Fruit fly (Drosophila melanogaster): ENCODE results near the gene CG10237.

The CG10237 gene

dm6 chr2L:19459404-19459803, 16.9 kb upstream of the CG10237 start:
- no peak for TF ChIP-seq CG4282 (GFP tag; optimal IDR thresholded peaks at IDR 0.05)
- peak; percentile 84 for TF ChIP-seq pros (GFP tag; optimal IDR thresholded peaks at IDR 0.05)
- no peak for TF ChIP-seq CG30431 (GFP tag; optimal IDR thresholded peaks at IDR 0.05)
- peak in 1 of 2 experiments; percentile 40 for TF ChIP-seq tll (GFP tag; optimal IDR thresholded peaks at IDR 0.05)
- no peak for TF ChIP-seq Dbx (GFP tag; IDR thresholded peaks at IDR 0.05)
- peak; percentile 2 for TF ChIP-seq Ets65A (GFP tag)
- TF ChIP-seq hth (optimal IDR thresholded peaks at IDR 0.05): peak; percentile 1
- TF ChIP-seq Nf-YB (GFP tag; optimal IDR thresholded peaks at IDR 0.05): peak; percentile 5
- TF ChIP-seq CG11085 (GFP tag; IDR thresholded peaks at IDR 0.05): no peak
- TF ChIP-seq nerfin-2 (GFP tag; IDR thresholded peaks at IDR 0.05; ENCODE audit: partially characterized antibody): no peak
- no peak for TF ChIP-seq CG18011 (GFP tag; optimal IDR thresholded peaks at IDR 0.05)
- peak; percentile 14 for TF ChIP-seq nerfin-1 (tag; optimal IDR thresholded peaks at IDR 0.05)
- peak; percentile 52 for TF ChIP-seq Kr (GFP tag; optimal IDR thresholded peaks at IDR 0.05)
- TF ChIP-seq zen (tag; optimal IDR thresholded peaks at IDR 0.05): peak; percentile 34

- no peak for TF ChIP-seq exex (tag; optimal IDR thresholded peaks at IDR 0.05)
- TF ChIP-seq run (tag; optimal IDR thresholded peaks at IDR 0.05): no peak
- peak; percentile 47 for TF ChIP-seq zen (tag; optimal IDR thresholded peaks at IDR 0.05)
- TF ChIP-seq dysf (GFP tag; IDR thresholded peaks at IDR 0.05): no peak
- no peak for TF ChIP-seq dmrt11E (tag; optimal IDR thresholded peaks at IDR 0.05)
- peak; percentile 24 for TF ChIP-seq sens (GFP tag)
- no peak for TF ChIP-seq CG18262 (tag; optimal IDR thresholded peaks at IDR 0.05)
- 0 out of 3 replicates have a peak, but pooled peaks have one; percentile 10 for TF ChIP-seq CG17361 (GFP tag; IDR thresholded peaks at IDR 0.05)
- TF ChIP-seq CG7271 (tag; optimal IDR thresholded peaks at IDR 0.05): peak; percentile 76
- no peak for TF ChIP-seq wor (GFP tag; IDR thresholded peaks at IDR 0.05)
- peak; percentile 67 for TF ChIP-seq phol (tag; optimal IDR thresholded peaks at IDR 0.05)
- TF ChIP-seq Bgb (GFP tag; IDR thresholded peaks at IDR 0.05; ENCODE audit: partially characterized antibody): no peak
- TF ChIP-seq Xbp1 (GFP tag; optimal IDR thresholded peaks at IDR 0.05): no peak
- TF ChIP-seq sqz (GFP tag; optimal IDR thresholded peaks at IDR 0.05): peak; percentile 9
- no peak; the same call in 2 of the 3 replicates for TF ChIP-seq CG6791 (GFP tag; IDR thresholded peaks at IDR 0.05; ENCODE audit: partially characterized antibody)
- TF ChIP-seq CG9609 (GFP tag; optimal IDR thresholded peaks at IDR 0.05): no peak
- TF ChIP-seq tin (GFP tag; optimal IDR thresholded peaks at IDR 0.05): no peak
- TF ChIP-seq CG11560 (tag; IDR thresholded peaks at IDR 0.05): no peak
- TF ChIP-seq CG10366 (GFP tag; IDR thresholded peaks at IDR 0.05): no peak
- no peak for TF ChIP-seq pros (GFP tag; optimal IDR thresholded peaks at IDR 0.05)
- TF ChIP-seq cato (GFP tag; optimal IDR thresholded peaks at IDR 0.05; ENCODE audit: borderline replicate concordance): no peak
- TF ChIP-seq chinmo (GFP tag; IDR thresholded peaks at IDR 0.05; ENCODE audit: partially characterized antibody): no peak
- TF ChIP-seq CG2712 (tag; optimal IDR thresholded peaks at IDR 0.05): peak; percentile 5
- TF ChIP-seq CG31365 (tag; optimal IDR thresholded peaks at IDR 0.05): no peak
- peak; percentile 16 for TF ChIP-seq D19A (tag; optimal IDR thresholded peaks at IDR 0.05)
- no peak for TF ChIP-seq HLH3B (GFP tag; IDR thresholded peaks at IDR 0.05)
- peak; percentile 24 for TF ChIP-seq cad (GFP tag; optimal IDR thresholded peaks at IDR 0.05)
- peak; percentile 7 for TF ChIP-seq CG7839 (tag; optimal IDR thresholded peaks at IDR 0.05)
- TF ChIP-seq Hey (tag; optimal IDR thresholded peaks at IDR 0.05): no peak
- TF ChIP-seq row (GFP tag; IDR thresholded peaks at IDR 0.05): peak; percentile 51; the same call in 1 of the 3 replicates
- peak; percentile 0 for TF ChIP-seq CG11504 (tag; optimal IDR thresholded peaks at IDR 0.05)
- TF ChIP-seq CG9932 (GFP tag; IDR thresholded peaks at IDR 0.05): no peak
- no peak for TF ChIP-seq CG15479 (GFP tag; optimal IDR thresholded peaks at IDR 0.05)
- TF ChIP-seq CG10267 (tag; optimal IDR thresholded peaks at IDR 0.05): peak; percentile 61
- no peak for TF ChIP-seq Chrac-16 (GFP tag; optimal IDR thresholded peaks at IDR 0.05)
- TF ChIP-seq h (optimal IDR thresholded peaks at IDR 0.05): no peak
- TF ChIP-seq CG1832 (GFP tag; optimal IDR thresholded peaks at IDR 0.05): peak; percentile 18
Observed at dm6 chr2L:19457890-19458580, 15.5 kb upstream of the CG10237 start.
